Fruit fly (Drosophila melanogaster) whole organism, wandering third instar larva: ENCODE measurements around the gene ndl.

ENCODE experiments used
- CG32264 ChIP-seq: fragments of 200-800 bp; sonication (Bioruptor generic); optimal IDR thresholded peaks from 2 replicates; lab custom pipeline; 2016; ENCODE audit warnings: missing biosample characterization, missing genetic modification characterization
- CG9705 ChIP-seq: fragments of 200-800 bp; sonication (Bioruptor generic); optimal IDR thresholded peaks from 2 replicates; lab custom pipeline; 2018; ENCODE audit warnings: missing biosample characterization, mild to moderate bottlenecking, missing genetic modification characterization
- Dif ChIP-seq: fragments of 200-275, 200-300 bp; sonication (Bioruptor generic); optimal IDR thresholded peaks from 2 replicates; lab custom pipeline; 2018; ENCODE audit warnings: missing biosample characterization, missing genetic modification characterization; ENCODE audit not compliant: partially characterized antibody
- GATAd ChIP-seq: sonication (Bioruptor generic); optimal IDR thresholded peaks from 2 replicates; lab custom pipeline; 2016; ENCODE audit warnings: missing biosample characterization, missing genetic modification characterization
- Hnf4 ChIP-seq: fragments of 200-800 bp; sonication (Bioruptor generic); optimal IDR thresholded peaks from 2 replicates; lab custom pipeline; 2016; ENCODE audit warnings: missing biosample characterization, mild to moderate bottlenecking, missing genetic modification characterization
- Hr83 ChIP-seq: fragments of 200-300 bp; sonication (Bioruptor generic); optimal IDR thresholded peaks from 2 replicates; lab custom pipeline; 2016; ENCODE audit warnings: missing biosample characterization, mild to moderate bottlenecking, missing genetic modification characterization, moderate library complexity; ENCODE audit not compliant: poor library complexity, severe bottlenecking
- Jra ChIP-seq: sonication (Bioruptor generic); optimal IDR thresholded peaks from 2 replicates; lab custom pipeline; 2016; ENCODE audit warnings: missing biosample characterization, missing genetic modification characterization
- Myc ChIP-seq: fragments of >200 bp; optimal IDR thresholded peaks from 2 replicates; lab custom pipeline; 2017
- brk ChIP-seq: fragments of 200-800 bp; sonication (Bioruptor generic); optimal IDR thresholded peaks from 2 replicates; lab custom pipeline; 2016; ENCODE audit warnings: missing biosample characterization, mild to moderate bottlenecking, missing genetic modification characterization
- dl ChIP-seq, 2 experiments: fragments of 175-275, 200-275 bp in 1 of 2; fragments of 200-275 bp in 1 of 2; sonication (Bioruptor generic); optimal IDR thresholded peaks; lab custom pipeline; 2018; ENCODE audit warnings: mild to moderate bottlenecking in 2 of 2, missing biosample characterization in 2 of 2, missing genetic modification characterization in 2 of 2, moderate library complexity in 2 of 2; ENCODE audit not compliant: partially characterized antibody in 2 of 2, insufficient read depth in 1 of 2
- dmrt93B ChIP-seq: fragments of 200-800 bp; sonication (Bioruptor generic); optimal IDR thresholded peaks from 2 replicates; lab custom pipeline; 2018; ENCODE audit warnings: missing biosample characterization, mild to moderate bottlenecking, missing genetic modification characterization
- fru ChIP-seq: fragments of 200-800 bp; sonication (Bioruptor generic); optimal IDR thresholded peaks from 3 replicates; lab custom pipeline; 2016; ENCODE audit warnings: missing biosample characterization, mild to moderate bottlenecking, missing genetic modification characterization
- h ChIP-seq: fragments of 200-800 bp; sonication (Bioruptor generic); optimal IDR thresholded peaks from 3 replicates; lab custom pipeline; 2016; ENCODE audit warnings: missing biosample characterization, mild to moderate bottlenecking, missing genetic modification characterization
- psq ChIP-seq: fragments of 200-800 bp; sonication (Bioruptor generic); optimal IDR thresholded peaks from 3 replicates; lab custom pipeline; 2017; ENCODE audit warnings: missing biosample characterization, mild to moderate bottlenecking, missing genetic modification characterization, moderate library complexity
- rgr ChIP-seq: fragments of 200-800 bp; sonication (Bioruptor generic); optimal IDR thresholded peaks from 3 replicates; lab custom pipeline; 2016; ENCODE audit warnings: missing biosample characterization, mild to moderate bottlenecking, missing genetic modification characterization
- sage ChIP-seq: fragments of 200-800 bp; sonication (Bioruptor generic); optimal IDR thresholded peaks from 2 replicates; lab custom pipeline; 2016; ENCODE audit warnings: missing biosample characterization, mild to moderate bottlenecking, missing genetic modification characterization
- tai ChIP-seq: sonication (Bioruptor generic); optimal IDR thresholded peaks from 2 replicates; lab custom pipeline; 2016; ENCODE audit warnings: missing biosample characterization, missing genetic modification characterization
- usp ChIP-seq: fragments of >200 bp; optimal IDR thresholded peaks from 2 replicates; lab custom pipeline; 2017; ENCODE audit warnings: missing biosample characterization, missing genetic modification characterization

The ndl gene

dm6 chr3L:6551816-6552371 is 51.3 kb downstream of the ndl start (continued):
- TF ChIP-seq Dif (GFP tag; lab: Kevin White, UChicago) (no peak), CG9705 (GFP tag; lab: Kevin White, UChicago) (no peak), GATAd (GFP tag; lab: Kevin White, UChicago) (no peak), psq (peak; percentile 24)

dm6 chr3L:6550978-6551339 is 52.2 kb downstream of the ndl start:
- TF ChIP-seq dmrt93B (GFP tag; lab: Kevin White, UChicago), result no peak
- TF ChIP-seq sage (GFP tag; lab: Kevin White, UChicago), result peak; percentile 49

DNA sequence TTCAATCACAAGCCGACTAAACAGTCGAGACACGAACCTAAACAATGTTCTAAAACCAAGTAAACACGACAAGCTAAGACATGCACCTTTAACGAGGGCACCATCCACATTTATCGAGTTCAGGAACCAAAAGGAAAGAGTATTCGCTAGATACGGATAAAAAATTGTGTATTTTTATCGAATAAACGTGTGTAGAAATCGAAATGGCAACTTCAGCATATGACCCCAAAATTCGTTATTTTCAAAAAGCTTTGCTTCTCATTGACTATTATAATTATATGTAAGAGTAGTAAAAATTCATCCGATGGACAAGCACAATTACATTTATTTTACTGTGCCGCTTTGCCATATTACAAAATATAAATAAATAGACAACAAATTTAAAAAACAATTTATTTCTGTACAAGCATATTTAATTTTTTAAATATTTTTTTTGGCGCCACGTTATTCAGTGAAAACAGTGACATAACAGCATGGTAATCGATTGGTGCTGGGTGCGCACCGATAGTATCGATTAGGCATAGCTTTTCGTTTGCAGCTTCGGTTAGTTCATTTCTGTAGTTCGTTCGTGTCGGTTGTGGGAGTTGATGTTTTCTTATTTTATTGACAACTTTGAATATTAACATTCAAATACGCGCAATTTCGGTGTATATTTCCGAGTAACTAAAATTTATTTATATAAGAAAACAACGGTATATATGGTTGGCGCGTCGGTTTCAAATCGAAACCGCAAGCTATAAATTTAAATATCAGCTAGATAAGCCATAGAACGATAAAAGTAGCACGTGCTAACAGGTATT is 52.8 kb downstream of the ndl start, which contains the start of gene MCU:
TSS of gene MCU (plus strand) at position 561 of the 800 bp plus-strand sequence.
- TF ChIP-seq rgr (peak; percentile 34), tai (GFP tag; lab: Kevin White, UChicago) (peak; percentile 44), brk (peak; percentile 79), usp (GFP tag; lab: Kevin White, UChicago) (no peak), h (GFP tag; lab: Kevin White, UChicago) (peak; percentile 22), Hnf4 (GFP tag; lab: Kevin White, UChicago) (peak; percentile 33), dl (GFP tag; optimal IDR thresholded peaks at IDR 0.05; lab: Kevin White, UChicago; ENCODE audit: insufficient read depth in 1 of 2, partially characterized antibody in 2 of 2) (no peak), Jra (GFP tag; lab: Kevin White, UChicago) (peak; percentile 65), Myc (lab: Kevin White, UChicago) (peak; percentile 87), Hr83 (peak; percentile 70), Dif (GFP tag; lab: Kevin White, UChicago) (peak; percentile 8), CG32264 (GFP tag; lab: Kevin White, UChicago) (no peak), fru (GFP tag; lab: Kevin White, UChicago) (peak; percentile 13)
